Fruit fly (Drosophila melanogaster): Measurements from ENCODE around the gene CG32104.

dm6 chr3L:12447501-12447900, 48.4 kb upstream of the CG32104 start:
- no peak for TF ChIP-seq disco-r (GFP tag; optimal IDR thresholded peaks at IDR 0.05)
- TF ChIP-seq hbn (GFP tag; IDR thresholded peaks at IDR 0.05; ENCODE audit: partially characterized antibody) = no peak
